Worm (Caenorhabditis elegans): ENCODE results near the gene unc-130.

DNA sequence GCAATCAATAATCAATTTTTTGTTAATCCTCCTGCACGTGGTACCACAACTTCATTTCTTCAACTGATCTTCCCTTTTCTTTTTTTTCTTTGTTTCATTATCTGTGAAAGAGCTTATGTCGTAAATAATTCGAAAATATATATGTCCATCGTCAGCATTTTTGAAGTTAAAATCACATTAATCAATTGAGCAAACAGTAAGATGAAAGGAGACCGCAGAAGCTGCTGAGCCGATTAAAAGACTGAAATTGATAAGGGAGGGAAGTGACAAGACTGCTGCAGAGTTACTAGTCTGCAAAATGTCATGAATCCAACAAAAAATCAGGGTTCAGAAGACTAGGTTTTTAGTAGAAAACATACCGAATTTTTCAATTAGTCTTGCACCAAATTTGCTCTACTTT, 2.0 kb downstream of the unc-130 start:
- TF ChIP-seq ceh-16 (tag; optimal IDR thresholded peaks at IDR 0.05) (no peak), nhr-76 (tag; optimal IDR thresholded peaks at IDR 0.05) (no peak), ztf-4 (tag; optimal IDR thresholded peaks at IDR 0.05) (no peak), unc-62 (GFP tag; optimal IDR thresholded peaks at IDR 0.05) (no peak), elt-3 (tag; optimal IDR thresholded peaks at IDR 0.05) (no peak), mdl-1 (tag; optimal IDR thresholded peaks at IDR 0.05) (no peak), ceh-9 (tag; optimal IDR thresholded peaks at IDR 0.05) (no peak), nfya-1 (tag; optimal IDR thresholded peaks at IDR 0.05; ENCODE audit: insufficient read depth) (no peak), aly-2 (tag; optimal IDR thresholded peaks at IDR 0.05) (no peak), ceh-82 (tag; optimal IDR thresholded peaks at IDR 0.05) (no peak), ztf-11 (tag; optimal IDR thresholded peaks at IDR 0.05) (no peak), nhr-67 (tag; optimal IDR thresholded peaks at IDR 0.05) (no peak)

Measured in whole organism, L3 larva.